Fruit fly (Drosophila melanogaster) whole organism, embryonic: Measurements from ENCODE around the gene MsR2.

Experiments
- Bteb2 ChIP-seq: fragments of 200-800 bp; sonication (Bioruptor generic); optimal IDR thresholded peaks from 2 replicates; lab custom pipeline; 2016; ENCODE audit warnings: missing biosample characterization, missing genetic modification characterization
- CG10431 ChIP-seq: fragments of 200-800 bp; sonication (Bioruptor generic); optimal IDR thresholded peaks from 3 replicates; lab custom pipeline; 2018; ENCODE audit warnings: missing biosample characterization, mild to moderate bottlenecking, missing genetic modification characterization
- CG10654 ChIP-seq: fragments of 200-800 bp; sonication (Bioruptor generic); optimal IDR thresholded peaks from 2 replicates; lab custom pipeline; 2016; ENCODE audit warnings: missing biosample characterization, missing genetic modification characterization
- CG13424 ChIP-seq: fragments of 200-800 bp; sonication (Bioruptor generic); optimal IDR thresholded peaks from 2 replicates; lab custom pipeline; 2019; ENCODE audit warnings: missing biosample characterization, mild to moderate bottlenecking, missing genetic modification characterization, moderate library complexity
- CG14441 ChIP-seq: fragments of 200-800 bp; sonication (Bioruptor generic); IDR thresholded peaks from 2 replicates; pipeline ENCODE4 v1.3.6; 2022; ENCODE audit warnings: missing biosample characterization, missing genetic modification characterization
- CG17829 ChIP-seq: fragments of 200-800 bp; optimal IDR thresholded peaks from 2 replicates; lab custom pipeline; 2019; ENCODE audit warnings: missing biosample characterization, mild to moderate bottlenecking, missing genetic modification characterization, moderate library complexity
- CG18599 ChIP-seq: fragments of 200-800 bp; sonication (Bioruptor generic); optimal IDR thresholded peaks from 3 replicates; lab custom pipeline; 2017; ENCODE audit warnings: missing biosample characterization, missing genetic modification characterization, mild to moderate bottlenecking, moderate library complexity, missing genetic modification reagents
- CG3281 ChIP-seq: fragments of 200-800 bp; sonication (Bioruptor generic); optimal IDR thresholded peaks from 3 replicates; lab custom pipeline; 2017; ENCODE audit warnings: missing biosample characterization, mild to moderate bottlenecking, missing genetic modification characterization
- CG3726 ChIP-seq: fragments of 200-800 bp; sonication (Bioruptor generic); IDR thresholded peaks from 3 replicates; pipeline ENCODE4, ENCODE4 v1.3.6; 2022; ENCODE audit warnings: missing biosample characterization, missing genetic modification characterization
- CG3995 ChIP-seq: fragments of 200-800 bp; sonication (Bioruptor generic); optimal IDR thresholded peaks from 3 replicates; lab custom pipeline; 2016; ENCODE audit warnings: missing biosample characterization, missing genetic modification characterization
- CG6654 ChIP-seq: fragments of 200-800 bp; sonication (Bioruptor generic); optimal IDR thresholded peaks from 2 replicates; lab custom pipeline; 2017; ENCODE audit warnings: missing biosample characterization, mild to moderate bottlenecking, missing genetic modification characterization
- CG9437 ChIP-seq: fragments of 200-800 bp; sonication (Bioruptor generic); optimal IDR thresholded peaks from 2 replicates; lab custom pipeline; 2018; ENCODE audit warnings: missing biosample characterization, mild to moderate bottlenecking, missing genetic modification characterization
- Doc2 ChIP-seq: fragments of 200-800 bp; sonication (Bioruptor generic); IDR thresholded peaks from 2 replicates; pipeline ENCODE4 v1.3.6; 2022; ENCODE audit warnings: missing biosample characterization, missing genetic modification characterization
- Drgx ChIP-seq: fragments of 200-800 bp; sonication (Bioruptor generic); IDR thresholded peaks from 2 replicates; pipeline ENCODE4 v1.3.6; 2022; ENCODE audit warnings: missing biosample characterization, missing genetic modification characterization
- Hmx ChIP-seq: fragments of 200-800 bp; sonication (Bioruptor generic); optimal IDR thresholded peaks from 2 replicates; lab custom pipeline; 2016; ENCODE audit warnings: missing biosample characterization, missing genetic modification characterization
- Med ChIP-seq: fragments of 200-800 bp; sonication (Bioruptor generic); peaks from one replicate; lab custom pipeline; 2016; ENCODE audit warnings: missing biosample characterization, missing genetic modification characterization, mild to moderate bottlenecking, inconsistent platforms, moderate library complexity
- Oli ChIP-seq: fragments of 200-800 bp; sonication (Bioruptor generic); optimal IDR thresholded peaks from 2 replicates; lab custom pipeline; 2018; ENCODE audit warnings: missing biosample characterization, mild to moderate bottlenecking, missing genetic modification characterization, moderate library complexity
- Opbp ChIP-seq: fragments of 200-800 bp; sonication (Bioruptor generic); IDR thresholded peaks from 3 replicates; pipeline ENCODE4 v1.3.6; 2022; ENCODE audit warnings: missing biosample characterization, missing genetic modification characterization; ENCODE audit not compliant: partially characterized antibody
- Optix ChIP-seq: fragments of 200-800 bp; sonication (Bioruptor generic); IDR thresholded peaks from 3 replicates; pipeline ENCODE4 v1.3.6; 2022; ENCODE audit warnings: missing biosample characterization, missing genetic modification characterization
- Rfx ChIP-seq: fragments of 200-800 bp; sonication (Bioruptor generic); IDR thresholded peaks from 2 replicates; pipeline ENCODE4 v1.3.6; 2022; ENCODE audit warnings: missing biosample characterization, missing genetic modification characterization
- Sox100B ChIP-seq: fragments of 200-800 bp; sonication (Bioruptor generic); optimal IDR thresholded peaks from 3 replicates; lab custom pipeline; 2018; ENCODE audit warnings: missing biosample characterization, mild to moderate bottlenecking, missing genetic modification characterization
- Sry-β ChIP-seq: fragments of 200-800 bp; sonication (Bioruptor generic); optimal IDR thresholded peaks from 2 replicates; lab custom pipeline; 2018; ENCODE audit warnings: missing biosample characterization, mild to moderate bottlenecking, missing genetic modification characterization, moderate library complexity
- Taf1 ChIP-seq: fragments of 200-800 bp; sonication (Bioruptor generic); IDR thresholded peaks from 2 replicates; pipeline ENCODE4 v1.3.6; 2022; ENCODE audit warnings: missing biosample characterization, missing genetic modification characterization
- Tbp ChIP-seq: fragments of >200 bp; optimal IDR thresholded peaks from 2 replicates; lab custom pipeline; 2018; ENCODE audit warnings: missing biosample characterization, missing genetic modification characterization
- Usf ChIP-seq: fragments of 200-800 bp; sonication (Bioruptor generic); optimal IDR thresholded peaks from 2 replicates; lab custom pipeline; 2017; ENCODE audit warnings: missing genotype, missing biosample characterization, missing genetic modification characterization
- YL-1 ChIP-seq: fragments of 200-800 bp; sonication (Bioruptor generic); optimal IDR thresholded peaks from 3 replicates; lab custom pipeline; 2017; ENCODE audit warnings: missing biosample characterization, mild to moderate bottlenecking, missing genetic modification characterization
- bbx ChIP-seq: fragments of 200-800 bp; sonication (Bioruptor generic); IDR thresholded peaks from 2 replicates; pipeline ENCODE4 v1.3.6; 2022; ENCODE audit warnings: missing biosample characterization, missing genetic modification characterization; ENCODE audit not compliant: partially characterized antibody
- btn ChIP-seq: fragments of 200-800 bp; sonication (Bioruptor generic); optimal IDR thresholded peaks from 2 replicates; lab custom pipeline; 2016; ENCODE audit warnings: missing biosample characterization, missing genetic modification characterization
- ci ChIP-seq: fragments of 200-800 bp; sonication (Bioruptor generic); IDR thresholded peaks from 3 replicates; pipeline ENCODE4 v1.3.6; 2022; ENCODE audit warnings: missing biosample characterization, missing genetic modification characterization
- crol ChIP-seq: fragments of 200-800 bp; sonication (Bioruptor generic); IDR thresholded peaks from 2 replicates; pipeline ENCODE4 v1.3.6; 2022; ENCODE audit warnings: missing biosample characterization, missing genetic modification characterization
- dimm ChIP-seq: fragments of 200-800 bp; sonication (Bioruptor generic); IDR thresholded peaks from 2 replicates; pipeline ENCODE4 v1.3.6; 2022; ENCODE audit warnings: missing biosample characterization, missing genetic modification characterization
- ems ChIP-seq: fragments of 200-800 bp; sonication (Bioruptor generic); optimal IDR thresholded peaks from 3 replicates; lab custom pipeline; 2016; ENCODE audit warnings: missing biosample characterization, missing genetic modification characterization
- ewg ChIP-seq: fragments of 200-800 bp; sonication (Bioruptor generic); optimal IDR thresholded peaks from 3 replicates; lab custom pipeline; 2017; ENCODE audit warnings: mild to moderate bottlenecking, missing biosample characterization, missing genetic modification reagents, missing genetic modification characterization
- gem ChIP-seq: fragments of 200-800 bp; sonication (Bioruptor generic); optimal IDR thresholded peaks from 2 replicates; lab custom pipeline; 2019; ENCODE audit warnings: missing biosample characterization, mild to moderate bottlenecking, missing genetic modification characterization, moderate library complexity
- gt ChIP-seq: fragments of 200-800 bp; sonication (Bioruptor generic); IDR thresholded peaks from 2 replicates; pipeline ENCODE4 v1.3.6; 2022; ENCODE audit warnings: missing biosample characterization, missing genetic modification characterization
- hb ChIP-seq: fragments of 200-800 bp; sonication (Bioruptor generic); IDR thresholded peaks from 3 replicates; pipeline ENCODE4 v1.3.6; 2022; ENCODE audit warnings: missing biosample characterization, missing genetic modification characterization; ENCODE audit not compliant: partially characterized antibody
- ken ChIP-seq: fragments of 200-800 bp; sonication (Bioruptor generic); IDR thresholded peaks from 3 replicates; pipeline ENCODE4 v1.3.6; 2022; ENCODE audit warnings: missing biosample characterization, missing genetic modification characterization
- lab ChIP-seq: fragments of 200-800 bp; sonication (Bioruptor generic); optimal IDR thresholded peaks from 3 replicates; lab custom pipeline; 2017; ENCODE audit warnings: missing biosample characterization, missing genetic modification characterization, mild to moderate bottlenecking, moderate library complexity, missing genetic modification reagents
- luna ChIP-seq: fragments of 200-800 bp; sonication (Bioruptor generic); optimal IDR thresholded peaks from 2 replicates; lab custom pipeline; 2016; ENCODE audit warnings: missing biosample characterization, missing genetic modification characterization
- maf-S ChIP-seq: fragments of 200-800 bp; sonication (Bioruptor generic); optimal IDR thresholded peaks from 2 replicates; lab custom pipeline; 2016; ENCODE audit warnings: missing biosample characterization, missing genetic modification characterization
- mld ChIP-seq: fragments of 200-800 bp; sonication (Bioruptor generic); IDR thresholded peaks from 3 replicates; pipeline ENCODE4 v1.3.6; 2022; ENCODE audit warnings: missing biosample characterization, missing genetic modification characterization; ENCODE audit not compliant: partially characterized antibody
- nau ChIP-seq: fragments of 200-800 bp; sonication (Bioruptor generic); optimal IDR thresholded peaks from 3 replicates; lab custom pipeline; 2017; ENCODE audit warnings: missing biosample characterization, mild to moderate bottlenecking, missing genetic modification characterization, missing genetic modification reagents
- nerfin-2 ChIP-seq: fragments of 200-800 bp; sonication (Bioruptor generic); IDR thresholded peaks from 2 replicates; pipeline ENCODE4 v1.3.6; 2022; ENCODE audit warnings: missing biosample characterization, missing genetic modification characterization; ENCODE audit not compliant: partially characterized antibody
- oc ChIP-seq: fragments of 200-800 bp; sonication (Bioruptor generic); optimal IDR thresholded peaks from 2 replicates; lab custom pipeline; 2018; ENCODE audit warnings: missing biosample characterization, mild to moderate bottlenecking, missing genetic modification characterization, moderate library complexity
- pros ChIP-seq: fragments of 200-800 bp; sonication (Bioruptor generic); optimal IDR thresholded peaks from 3 replicates; lab custom pipeline; 2019; ENCODE audit warnings: missing biosample characterization, mild to moderate bottlenecking, missing genetic modification characterization, moderate library complexity
- schlank ChIP-seq: fragments of 200-800 bp; sonication (Bioruptor generic); optimal IDR thresholded peaks from 2 replicates; lab custom pipeline; 2018; ENCODE audit warnings: missing biosample characterization, mild to moderate bottlenecking, missing genetic modification characterization
- stwl ChIP-seq: fragments of 200-800 bp; sonication (Bioruptor generic); optimal IDR thresholded peaks from 3 replicates; lab custom pipeline; 2018; ENCODE audit warnings: missing biosample characterization, mild to moderate bottlenecking, missing genetic modification characterization, moderate library complexity
- tio ChIP-seq: fragments of 200-800 bp; sonication (Bioruptor generic); optimal IDR thresholded peaks from 2 replicates; lab custom pipeline; 2017; ENCODE audit warnings: missing biosample characterization, missing genetic modification characterization, inconsistent platforms
- tup ChIP-seq: fragments of 200-800 bp; sonication (Bioruptor generic); optimal IDR thresholded peaks from 2 replicates; lab custom pipeline; 2016; ENCODE audit warnings: missing biosample characterization, mild to moderate bottlenecking, missing genetic modification characterization, moderate library complexity
- wdn ChIP-seq: fragments of 200-800 bp; sonication (Bioruptor generic); IDR thresholded peaks from 2 replicates; pipeline ENCODE4 v1.3.6; 2022; ENCODE audit warnings: missing biosample characterization, missing genetic modification characterization

The MsR2 gene

DNA sequence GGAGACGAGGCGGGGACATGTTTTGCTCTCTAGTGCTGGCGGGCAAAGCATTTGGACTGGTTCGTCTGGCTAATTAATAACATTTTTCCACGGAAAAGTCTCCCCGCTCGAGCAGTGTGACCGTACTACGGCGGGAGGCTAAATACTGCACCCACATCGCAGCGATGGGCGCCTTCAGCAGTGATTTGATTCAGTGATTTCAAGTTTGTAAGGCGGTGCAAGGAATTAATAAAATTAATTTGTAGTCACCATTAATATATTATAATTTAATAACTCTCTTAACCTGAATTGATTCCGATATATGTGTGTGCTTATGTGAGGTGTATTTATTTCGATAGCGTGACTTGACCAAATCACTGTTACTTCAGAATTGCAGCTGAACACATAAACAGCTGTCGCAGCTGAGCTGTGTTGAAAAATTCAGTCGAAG, 20.2 kb upstream of the MsR2 start, which contains the start of the genes oxt and CG13807 (continued):
- TF ChIP-seq Sry-β (GFP tag; lab: Kevin White, UChicago) (peak; percentile 63), CG3995 (peak; percentile 99), CG18599 (GFP tag; lab: Kevin White, UChicago) (peak; percentile 83), ewg (GFP tag; lab: Kevin White, UChicago) (peak; percentile 80), Hmx (no peak), ci (peak; percentile 94), maf-S (no peak), nerfin-2 (GFP tag; lab: Robert Waterston, UW) (no peak), schlank (peak; percentile 64), CG14441 (GFP tag; lab: Robert Waterston, UW) (peak; percentile 92), CG6654 (peak; percentile 60), tup (GFP tag; lab: Kevin White, UChicago) (peak; percentile 68), lab (GFP tag; lab: Kevin White, UChicago) (peak; percentile 86), Rfx (GFP tag; lab: Robert Waterston, UW) (peak; percentile 93), luna (GFP tag; lab: Kevin White, UChicago) (no peak), CG9437 (peak; percentile 73), bbx (GFP tag; lab: Robert Waterston, UW) (0 out of 2 replicates have a peak, but pooled peaks have one; percentile 16), hb (GFP tag; lab: Robert Waterston, UW) (no peak), gt (GFP tag; lab: Robert Waterston, UW) (peak; percentile 57), btn (no peak), nau (GFP tag; lab: Kevin White, UChicago) (no peak), Tbp (no peak), ems (peak; percentile 66), Med (GFP tag; lab: Kevin White, UChicago) (peak; percentile 89), Optix (GFP tag; lab: Robert Waterston, UW) (peak; percentile 75), oc (tag; lab: Kevin White, UChicago) (peak; percentile 68), Taf1 (peak; percentile 77), CG17829 (tag; lab: Kevin White, UChicago) (peak; percentile 92), Sox100B (no peak), CG3726 (peak; percentile 85; the same call in 2 of the 3 replicates), Bteb2 (peak; percentile 45), pros (GFP tag; lab: Kevin White, UChicago) (no peak), gem (peak; percentile 93), Doc2 (GFP tag; lab: Robert Waterston, UW) (peak; percentile 49; the same call in 1 of the 2 replicates), YL-1 (GFP tag; lab: Kevin White, UChicago) (peak; percentile 87), tio (GFP tag; lab: Kevin White, UChicago) (no peak), CG10654 (GFP tag; lab: Kevin White, UChicago) (peak; percentile 66), stwl (tag; lab: Kevin White, UChicago) (peak; percentile 86), ken (peak; percentile 92), Drgx (peak; percentile 85), dimm (peak; percentile 76), Opbp (GFP tag; lab: Robert Waterston, UW) (no peak), mld (GFP tag; lab: Robert Waterston, UW) (no peak), CG3281 (GFP tag; lab: Kevin White, UChicago) (peak; percentile 84), Usf (peak; percentile 80), CG13424 (tag; lab: Kevin White, UChicago) (peak; percentile 93), Oli (tag; lab: Kevin White, UChicago) (peak; percentile 87), CG10431 (GFP tag; lab: Kevin White, UChicago) (peak; percentile 70), crol (GFP tag; lab: Robert Waterston, UW) (peak; percentile 44; the same call in 1 of the 2 replicates), wdn (GFP tag; lab: Robert Waterston, UW) (peak; percentile 80)
